Worm (Caenorhabditis elegans) whole organism, L3 larva: Measurements from ENCODE around the gene btb-4.
"Not testable (repeated sequence)": the region's sequence is repeated elsewhere in the genome, so short reads cannot be mapped to it uniquely, and the experiment has no call there.

Source experiments
- R02D3.7 ChIP-seq: fragments of 150-350 bp; optimal IDR thresholded peaks from 2 replicates; lab custom pipeline; 2014; ENCODE audit warnings: missing biosample characterization, missing genetic modification characterization
- ZK546.5 ChIP-seq: sonication (generic microtip); optimal IDR thresholded peaks from 2 replicates; lab custom pipeline; 2017; ENCODE audit warnings: missing biosample characterization, missing genetic modification characterization
- ceh-28 ChIP-seq: fragments of 150-350 bp; optimal IDR thresholded peaks from 2 replicates; lab custom pipeline; 2014; ENCODE audit warnings: missing biosample characterization, missing genetic modification reagents, missing genetic modification characterization
- ceh-9 ChIP-seq: sonication (generic microtip); optimal IDR thresholded peaks from 2 replicates; lab custom pipeline; 2018; ENCODE audit warnings: missing biosample characterization, missing genetic modification characterization
- egl-27 ChIP-seq: sonication (generic microtip); optimal IDR thresholded peaks from 4 replicates; lab custom pipeline; 2017; ENCODE audit warnings: missing biosample characterization, missing genetic modification reagents, missing genetic modification characterization
- egl-5 ChIP-seq: fragments of 150-350 bp; optimal IDR thresholded peaks from 2 replicates; lab custom pipeline; 2017; ENCODE audit warnings: missing biosample characterization, missing genetic modification reagents, missing genetic modification characterization, inconsistent platforms
- elt-3 ChIP-seq, 3 experiments: fragments of 150-350 bp in 1 of 3; sonication (generic microtip) in 2 of 3; optimal IDR thresholded peaks; 2 replicates in 2 of 3; 4 replicates in 1 of 3; lab custom pipeline; 2014 to 2017; ENCODE audit warnings: missing biosample characterization in 3 of 3, missing genetic modification characterization in 3 of 3
- eor-1 ChIP-seq, 2 experiments: fragments of 150-350 bp; optimal IDR thresholded peaks; 2 replicates each; lab custom pipeline; 2014 to 2018; ENCODE audit warnings: missing biosample characterization in 2 of 2, missing genetic modification characterization in 2 of 2
- fkh-2 ChIP-seq: fragments of 150-350 bp; optimal IDR thresholded peaks from 2 replicates; lab custom pipeline; 2014; ENCODE audit warnings: missing biosample characterization, missing genetic modification reagents, missing genetic modification characterization
- fos-1 ChIP-seq: fragments of 150-350 bp; optimal IDR thresholded peaks from 2 replicates; lab custom pipeline; 2014; ENCODE audit warnings: missing biosample characterization, missing genetic modification characterization
- hmg-11 ChIP-seq: sonication (generic microtip); optimal IDR thresholded peaks from 2 replicates; lab custom pipeline; 2016; ENCODE audit warnings: missing genetic modification characterization, missing compliant biosample characterization
- jun-1 ChIP-seq: fragments of 150-350 bp; optimal IDR thresholded peaks from 2 replicates; lab custom pipeline; 2014; ENCODE audit warnings: missing biosample characterization, missing genetic modification reagents, missing genetic modification characterization
- lsy-12 ChIP-seq: sonication (generic microtip); optimal IDR thresholded peaks from 2 replicates; lab custom pipeline; 2016; ENCODE audit warnings: mild to moderate bottlenecking, missing genetic modification characterization, missing compliant biosample characterization
- mml-1 ChIP-seq: fragments of 150-350 bp; sonication (generic microtip); optimal IDR thresholded peaks from 3 replicates; lab custom pipeline; 2014; ENCODE audit warnings: missing biosample characterization, missing genetic modification characterization
- nfya-1 ChIP-seq: sonication (generic microtip); optimal IDR thresholded peaks from 2 replicates; lab custom pipeline; 2017; ENCODE audit warnings: missing genetic modification characterization, mild to moderate bottlenecking, missing compliant biosample characterization, antibody characterized with exemption, moderate library complexity; ENCODE audit not compliant: insufficient read depth
- nhr-23 ChIP-seq: fragments of 150-350 bp; optimal IDR thresholded peaks from 2 replicates; lab custom pipeline; 2014; ENCODE audit warnings: missing biosample characterization, missing genetic modification reagents, missing genetic modification characterization
- nhr-237 ChIP-seq: fragments of 150-350 bp; optimal IDR thresholded peaks from 2 replicates; lab custom pipeline; 2014; ENCODE audit warnings: missing biosample characterization, missing genetic modification characterization
- nhr-25 ChIP-seq: sonication (generic microtip); optimal IDR thresholded peaks from 2 replicates; lab custom pipeline; 2017; ENCODE audit warnings: missing biosample characterization, missing genetic modification characterization
- nhr-28 ChIP-seq: fragments of 150-350 bp; optimal IDR thresholded peaks from 2 replicates; lab custom pipeline; 2014; ENCODE audit warnings: missing biosample characterization, missing genetic modification characterization
- nhr-43 ChIP-seq: sonication (generic microtip); optimal IDR thresholded peaks from 2 replicates; lab custom pipeline; 2016; ENCODE audit warnings: mild to moderate bottlenecking, missing genetic modification characterization, missing compliant biosample characterization; ENCODE audit not compliant: poor library complexity, severe bottlenecking
- nhr-67 ChIP-seq: fragments of 150-350 bp; optimal IDR thresholded peaks from 2 replicates; lab custom pipeline; 2014; ENCODE audit warnings: missing biosample characterization, missing genetic modification characterization
- pha-4 ChIP-seq: fragments of 150-350 bp; optimal IDR thresholded peaks from 2 replicates; lab custom pipeline; 2014; ENCODE audit warnings: missing biosample characterization, missing genetic modification reagents, missing genetic modification characterization
- sea-2 ChIP-seq: fragments of 150-350 bp; sonication (generic microtip); optimal IDR thresholded peaks from 4 replicates; lab custom pipeline; 2014; ENCODE audit warnings: missing biosample characterization, missing genetic modification reagents, missing genetic modification characterization
- skn-1 ChIP-seq: fragments of 150-350 bp; optimal IDR thresholded peaks from 2 replicates; lab custom pipeline; 2014; ENCODE audit warnings: missing biosample characterization, missing genetic modification characterization
- snpc-4 ChIP-seq: fragments of 150-350 bp; optimal IDR thresholded peaks from 2 replicates; lab custom pipeline; 2014; ENCODE audit warnings: missing biosample characterization, missing genetic modification characterization
- tbx-2 ChIP-seq: sonication (generic microtip); optimal IDR thresholded peaks from 2 replicates; lab custom pipeline; 2016; ENCODE audit warnings: mild to moderate bottlenecking, missing genetic modification characterization, missing compliant biosample characterization
- unc-39 ChIP-seq: sonication (generic microtip); optimal IDR thresholded peaks from 4 replicates; lab custom pipeline; 2017; ENCODE audit warnings: missing biosample characterization, missing genetic modification characterization
- unc-62 ChIP-seq: fragments of 150-350 bp; sonication (generic microtip); optimal IDR thresholded peaks from 4 replicates; lab custom pipeline; 2014; ENCODE audit warnings: missing biosample characterization, missing genetic modification reagents, missing genetic modification characterization
- zag-1 ChIP-seq: fragments of 150-350 bp; optimal IDR thresholded peaks from 2 replicates; lab custom pipeline; 2014; ENCODE audit warnings: missing biosample characterization, missing genetic modification characterization
- ztf-4 ChIP-seq: fragments of 150-350 bp; optimal IDR thresholded peaks from 2 replicates; lab custom pipeline; 2014; ENCODE audit warnings: missing biosample characterization, missing genetic modification characterization

Gene btb-4

DNA sequence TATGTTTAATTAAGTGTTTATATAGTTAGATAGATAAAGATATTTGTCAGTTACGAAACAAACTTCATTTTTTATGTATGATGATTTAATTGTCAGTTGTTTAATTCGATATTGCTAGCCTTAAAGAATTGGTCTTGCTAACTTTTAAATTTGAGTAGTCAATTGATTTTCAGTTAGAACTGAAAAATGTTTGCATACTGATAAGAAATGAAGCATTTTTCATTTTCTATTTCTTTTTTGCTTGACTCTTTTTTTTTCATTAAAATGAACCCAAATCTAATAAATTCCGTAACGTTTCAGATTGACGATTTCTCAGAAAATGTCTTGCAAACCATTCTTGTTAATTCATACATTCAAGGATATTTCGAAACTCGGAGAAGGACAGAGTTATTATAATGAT lies 35.9 kb upstream of the btb-4 start, which contains the start of gene math-20:
math-20 (plus strand) TSS at position 301 of the 400 bp plus-strand sequence.
- TF ChIP-seq nhr-43 (tag; lab: Kevin White, UChicago): no peak
- no peak for TF ChIP-seq jun-1
- TF ChIP-seq fos-1: no peak
- TF ChIP-seq tbx-2 (tag; lab: Kevin White, UChicago): no peak
- TF ChIP-seq R02D3.7 (tag; lab: Kevin White, UChicago): no peak
- TF ChIP-seq nhr-25 (tag; lab: Kevin White, UChicago): no peak
- no peak for TF ChIP-seq nfya-1 (tag; lab: Kevin White, UChicago)
- no peak for TF ChIP-seq zag-1 (tag; lab: Kevin White, UChicago)
- no peak for TF ChIP-seq skn-1
- TF ChIP-seq snpc-4: no peak
- no peak for TF ChIP-seq nhr-23
- no peak for TF ChIP-seq unc-39 (tag; lab: Kevin White, UChicago)
- no peak for TF ChIP-seq nhr-237 (tag; lab: Kevin White, UChicago)
- TF ChIP-seq nhr-28 (tag; lab: Kevin White, UChicago): no peak
- TF ChIP-seq sea-2: no peak
- no peak for TF ChIP-seq elt-3 (tag; optimal IDR thresholded peaks at IDR 0.05; lab: Kevin White, UChicago)

DNA sequence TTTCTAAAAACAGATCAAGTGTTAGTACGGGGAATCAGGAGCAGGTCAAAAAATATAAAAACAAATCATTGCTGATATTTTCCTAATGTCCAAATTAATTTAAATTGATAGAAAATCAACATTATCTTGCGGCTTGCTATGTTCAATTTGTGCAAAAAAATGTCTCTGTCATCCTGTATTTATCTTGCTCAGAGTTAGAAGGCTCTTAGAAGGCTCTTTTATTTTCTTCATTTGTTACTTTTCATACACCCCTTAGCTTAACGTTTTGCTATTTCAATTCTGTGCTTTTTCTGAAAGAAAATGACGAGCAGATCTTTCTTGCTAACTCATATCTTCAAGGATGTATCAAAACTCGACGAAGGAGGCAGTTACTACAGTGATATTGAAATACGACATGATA lies 33.6 kb upstream of the btb-4 start, which contains the start of gene math-19:
math-19 (plus strand) TSS at position 301 of the 400 bp plus-strand sequence.
- not testable (repeated sequence) for TF ChIP-seq lsy-12, R02D3.7, nhr-25 (tag; lab: Kevin White, UChicago)

DNA sequence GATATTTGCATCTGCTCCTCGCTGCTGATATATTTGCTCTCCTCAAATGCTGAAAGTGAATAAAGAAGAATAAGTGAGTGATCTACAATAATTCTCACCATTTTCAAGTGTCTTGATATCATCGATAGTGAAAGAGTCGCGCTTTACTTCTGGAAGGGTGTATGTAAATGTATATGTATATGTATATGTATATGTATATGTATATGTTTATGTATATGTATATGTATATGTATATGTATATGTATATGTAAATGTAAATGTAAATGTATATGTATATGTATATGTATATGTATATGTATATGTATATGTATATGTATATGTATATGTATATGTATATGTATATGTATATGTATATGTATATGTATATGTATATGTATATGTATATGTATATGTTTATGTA lies 31.4 kb upstream of the btb-4 start, which contains the start of gene ceh-84:
ceh-84 (minus strand) TSS at position 101 of the 400 bp plus-strand sequence.
- TF ChIP-seq egl-27; tbx-2 (tag; lab: Kevin White, UChicago); nhr-237 (tag; lab: Kevin White, UChicago): not testable (repeated sequence)

DNA sequence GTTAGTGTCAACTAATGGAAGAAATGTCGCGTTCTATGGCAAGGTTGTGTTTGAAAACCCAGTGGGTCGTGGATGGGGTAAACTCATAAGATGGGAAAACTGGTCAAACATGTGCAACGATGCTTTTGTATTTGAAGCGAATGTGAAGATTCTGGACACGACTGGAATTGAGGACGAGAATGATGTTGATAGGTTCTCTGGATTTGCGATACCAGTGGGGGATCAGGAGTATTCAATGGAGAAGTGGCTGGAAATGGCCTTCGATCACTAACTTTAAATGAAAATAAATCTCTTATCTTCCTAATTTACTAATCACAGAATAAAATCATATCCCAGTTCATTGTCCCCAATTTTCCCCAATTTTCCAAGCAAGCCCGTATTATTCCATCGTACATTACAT lies 20.9 kb upstream of the btb-4 start:
- TF ChIP-seq eor-1 (tag; optimal IDR thresholded peaks at IDR 0.05; lab: Kevin White, UChicago) (no peak), nhr-23 (no peak), skn-1 (no peak), ztf-4 (tag; lab: Kevin White, UChicago) (no peak)

DNA sequence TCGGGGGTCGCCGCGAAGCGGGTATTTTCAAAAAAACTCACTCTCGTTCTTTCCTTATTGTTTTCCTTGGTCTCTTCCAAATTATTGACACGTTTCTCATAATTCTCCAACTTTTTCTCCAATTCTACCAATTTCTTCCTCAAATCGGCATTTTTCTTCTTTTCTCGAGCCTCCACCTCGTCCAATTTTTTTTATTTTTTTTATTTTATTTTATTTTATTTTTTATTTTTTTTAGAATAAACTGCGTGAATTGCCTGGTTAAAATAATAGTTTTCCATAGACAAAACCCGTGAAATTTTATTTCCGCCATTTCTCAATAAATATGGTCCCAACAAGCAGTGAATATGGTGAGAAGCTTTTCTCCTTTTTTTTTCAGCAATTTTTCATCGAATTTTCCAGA lies 19.4 kb upstream of the btb-4 start, which contains the start of gene F59H6.15:
F59H6.15 (plus strand) TSS at position 301 of the 400 bp plus-strand sequence.
- no peak for TF ChIP-seq ceh-9 (tag; lab: Kevin White, UChicago)
- TF ChIP-seq nhr-67 (tag; lab: Kevin White, UChicago): no peak
- TF ChIP-seq ZK546.5 (tag; lab: Kevin White, UChicago): no peak
- TF ChIP-seq sea-2: no peak
- TF ChIP-seq hmg-11 (tag; lab: Kevin White, UChicago): no peak
- TF ChIP-seq fkh-2: no peak

DNA sequence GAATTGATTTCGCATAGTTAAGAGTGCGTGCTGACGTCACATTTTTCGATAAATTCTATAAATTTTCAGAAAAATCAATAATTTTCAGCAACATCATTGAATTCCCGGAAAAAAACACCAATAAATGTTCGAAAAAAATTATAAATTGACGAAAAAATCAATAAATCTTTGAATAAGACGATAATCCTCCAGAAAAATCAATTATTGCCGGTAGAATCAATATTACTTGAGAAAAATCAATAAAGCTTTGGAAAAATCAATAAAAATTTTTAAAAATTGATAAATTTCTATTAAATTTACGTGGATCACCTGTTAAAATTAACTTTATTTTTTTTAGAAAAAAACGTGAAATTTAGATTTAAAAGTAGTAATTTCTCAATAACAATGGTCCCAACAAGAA lies 18.3 kb upstream of the btb-4 start:
- TF ChIP-seq nhr-28 (tag; lab: Kevin White, UChicago) (no peak), ceh-28 (tag; lab: Kevin White, UChicago) (peak; percentile 76)
- TF ChIP-seq, all 47 proteins: peak for 1

DNA sequence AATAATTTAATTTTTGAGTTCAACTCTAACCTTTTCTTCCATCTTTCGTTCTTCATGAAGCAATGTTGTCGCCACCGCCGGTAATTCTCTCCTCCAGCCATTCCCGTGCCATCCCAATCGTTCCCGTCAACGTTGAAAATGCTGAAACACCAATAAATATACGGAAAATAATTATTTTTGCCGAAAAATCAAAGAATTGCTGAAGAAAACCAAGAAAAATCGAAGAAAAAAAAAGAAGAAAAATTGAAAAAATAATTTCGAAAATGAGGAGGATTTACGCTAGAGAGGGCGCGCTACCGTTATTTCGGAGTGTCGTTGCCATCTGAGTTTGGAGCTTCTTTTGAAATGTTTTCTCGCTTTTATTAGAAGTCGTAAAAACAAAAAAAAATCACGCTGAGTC lies 8.6 kb upstream of the btb-4 start, which contains the start of gene cya-2:
cya-2 (minus strand) TSS at position 101 of the 400 bp plus-strand sequence.
- not testable (repeated sequence) for TF ChIP-seq unc-62 (GFP tag; lab: Kevin White, UChicago); ceh-9 (tag; lab: Kevin White, UChicago); ZK546.5 (tag; lab: Kevin White, UChicago)

DNA sequence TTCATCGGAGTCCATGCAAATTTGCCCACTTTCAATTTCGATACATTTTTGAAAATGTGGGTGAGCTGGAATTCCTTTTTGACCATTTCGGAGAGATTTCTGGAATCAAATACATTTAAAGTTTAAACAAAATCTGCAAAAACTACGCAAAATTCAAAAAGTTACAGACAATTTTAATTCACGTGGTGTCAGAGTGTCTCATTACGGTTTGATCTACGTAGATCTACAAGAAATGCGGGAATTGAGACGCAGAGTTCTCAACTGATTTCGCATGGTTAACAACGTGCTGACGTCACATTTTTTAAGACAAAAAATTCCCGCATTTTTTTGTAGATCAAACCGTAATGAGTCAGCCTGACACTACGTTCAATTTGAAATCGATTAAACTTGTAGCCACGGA lies 5.6 kb upstream of the btb-4 start, which contains the start of gene bath-21:
bath-21 (minus strand) TSS at position 101 of the 400 bp plus-strand sequence.
- TF ChIP-seq ceh-9 (tag; lab: Kevin White, UChicago) (no peak), egl-5 (tag; lab: Kevin White, UChicago) (no peak), pha-4 (tag; lab: Kevin White, UChicago) (no peak), skn-1 (no peak), nfya-1 (tag; lab: Kevin White, UChicago) (no peak), unc-39 (tag; lab: Kevin White, UChicago) (no peak), tbx-2 (tag; lab: Kevin White, UChicago) (no peak), mml-1 (tag; lab: Kevin White, UChicago) (no peak), nhr-67 (tag; lab: Kevin White, UChicago) (no peak)
- TF ChIP-seq, all 47 proteins: peak for 0
